Worm (Caenorhabditis elegans) whole organism, midembryonic: ENCODE measurements around the gene nhr-196.

ENCODE experiments used
- T22C8.4 ChIP-seq: fragments of 200-800 bp; sonication (Bioruptor generic); IDR thresholded peaks from 2 replicates; pipeline ENCODE4 v1.3.6; 2022; ENCODE audit warnings: missing genetic modification characterization, missing compliant biosample characterization
- cog-1 ChIP-seq: sonication (generic microtip); optimal IDR thresholded peaks from 2 replicates; lab custom pipeline; 2016; ENCODE audit warnings: missing genetic modification characterization, missing compliant biosample characterization
- flt-1 ChIP-seq: fragments of 200-800 bp; sonication (Bioruptor generic); IDR thresholded peaks from 2 replicates; pipeline ENCODE4 v1.3.6; 2022; ENCODE audit warnings: missing genetic modification characterization, missing compliant biosample characterization
- klf-2 ChIP-seq: fragments of 200-800 bp; sonication (Bioruptor generic); conservative IDR thresholded peaks from 2 replicates; pipeline ENCODE4 v1.3.6; 2022; ENCODE audit warnings: missing genetic modification reagents, missing genetic modification characterization, missing compliant biosample characterization
- med-1 ChIP-seq: sonication (generic microtip); optimal IDR thresholded peaks from 2 replicates; lab custom pipeline; 2017; ENCODE audit warnings: missing genetic modification characterization, mild to moderate bottlenecking, missing compliant biosample characterization, antibody characterized with exemption, missing genetic modification reagents; ENCODE audit not compliant: insufficient read depth
- ref-1 ChIP-seq: fragments of 200-800 bp; sonication (Bioruptor generic); conservative IDR thresholded peaks from 2 replicates; pipeline ENCODE4 v1.3.6; 2022; ENCODE audit warnings: missing genetic modification reagents, missing genetic modification characterization, missing compliant biosample characterization
- tab-1 ChIP-seq: fragments of 200-800 bp; sonication (Bioruptor generic); IDR thresholded peaks from 2 replicates; pipeline ENCODE4 v1.3.6; 2022; ENCODE audit warnings: missing genetic modification characterization, missing compliant biosample characterization
- ztf-23 ChIP-seq: fragments of 200-800 bp; sonication (Bioruptor generic); IDR thresholded peaks from 2 replicates; pipeline ENCODE4 v1.3.6; 2022; ENCODE audit warnings: missing genetic modification reagents, missing genetic modification characterization, missing compliant biosample characterization
- ztf-29 ChIP-seq: fragments of 200-800 bp; sonication (Bioruptor generic); IDR thresholded peaks from 2 replicates; pipeline ENCODE4 v1.3.6; 2022; ENCODE audit warnings: missing genetic modification reagents, missing genetic modification characterization, missing compliant biosample characterization

ce11 chrV:15721431-15721830, 35.9 kb downstream of the nhr-196 start:
- TF ChIP-seq med-1 = no peak
- no peak for TF ChIP-seq ref-1
- no peak for TF ChIP-seq T22C8.4
- TF ChIP-seq ztf-23 = no peak
- no peak for TF ChIP-seq flt-1
- no peak for TF ChIP-seq klf-2 (GFP tag; lab: Robert Waterston, UW)
- no peak for TF ChIP-seq ztf-29 (GFP tag; lab: Robert Waterston, UW)
- TF ChIP-seq cog-1 (tag; lab: Kevin White, UChicago) = no peak
- no peak for TF ChIP-seq tab-1
